Worm (Caenorhabditis elegans) whole organism, young adult: ENCODE data around the gene F47E1.1.

ENCODE experiments used
- D2030.7 ChIP-seq: fragments of 200-800 bp; sonication (Bioruptor generic); IDR thresholded peaks from 2 replicates; pipeline ENCODE4 v1.3.6; 2022; ENCODE audit warnings: missing genetic modification reagents, missing genetic modification characterization, missing compliant biosample characterization
- F10E7.11 ChIP-seq: sonication (generic microtip); optimal IDR thresholded peaks from 2 replicates; lab custom pipeline; 2017; ENCODE audit warnings: mild to moderate bottlenecking, missing genetic modification characterization, moderate library complexity, missing compliant biosample characterization
- F39B2.1 ChIP-seq: fragments of 200-800 bp; sonication (Bioruptor generic); IDR thresholded peaks from 2 replicates; pipeline ENCODE4 v1.3.6; 2022; ENCODE audit warnings: missing genetic modification reagents, missing genetic modification characterization, missing compliant biosample characterization
- ZK185.1 ChIP-seq: sonication (generic microtip); optimal IDR thresholded peaks from 2 replicates; lab custom pipeline; 2016; ENCODE audit warnings: mild to moderate bottlenecking, missing genetic modification characterization, missing compliant biosample characterization; ENCODE audit not compliant: poor library complexity, severe bottlenecking
- ceh-79 ChIP-seq: sonication (generic microtip); optimal IDR thresholded peaks from 2 replicates; lab custom pipeline; 2017; ENCODE audit warnings: mild to moderate bottlenecking, missing genetic modification characterization, missing compliant biosample characterization
- madf-10 ChIP-seq: sonication (generic microtip); optimal IDR thresholded peaks from 2 replicates; lab custom pipeline; 2016; ENCODE audit warnings: mild to moderate bottlenecking, missing genetic modification characterization, missing compliant biosample characterization
- madf-6 ChIP-seq: fragments of 200-800 bp; sonication (Bioruptor generic); IDR thresholded peaks from 2 replicates; pipeline ENCODE4 v1.3.6; 2022; ENCODE audit warnings: missing genetic modification reagents, missing genetic modification characterization, missing compliant biosample characterization
- mel-28 ChIP-seq: sonication (generic microtip); optimal IDR thresholded peaks from 2 replicates; lab custom pipeline; 2016; ENCODE audit warnings: borderline replicate concordance, mild to moderate bottlenecking, missing genetic modification characterization, missing compliant biosample characterization
- somi-1 ChIP-seq: fragments of 200-800 bp; sonication (Bioruptor generic); optimal IDR thresholded peaks from 2 replicates; lab custom pipeline; 2018; ENCODE audit warnings: mild to moderate bottlenecking, missing genetic modification characterization, missing compliant biosample characterization

- TF ChIP-seq ceh-79 (tag; lab: Kevin White, UChicago) (no peak), mel-28 (no peak), D2030.7 (GFP tag; lab: Robert Waterston, UW) (no peak), madf-6 (GFP tag; lab: Robert Waterston, UW) (no peak), F10E7.11 (no peak), F39B2.1 (no peak), ZK185.1 (tag; lab: Kevin White, UChicago) (no peak), somi-1 (GFP tag; lab: Kevin White, UChicago) (no peak), madf-10 (tag; lab: Kevin White, UChicago) (no peak)
Observed at ce11 chrX:9062523-9062922, 14.5 kb upstream of the F47E1.1 start, which contains the start of gene F47E1.4.
